Fruit fly (Drosophila melanogaster) Kc167 (cell line): ENCODE data around the gene zfh1.

Experiments used
- Myc ChIP-seq: fragments of >200 bp; optimal IDR thresholded peaks from 2 replicates; lab custom pipeline; 2017; ENCODE audit warnings: missing external identifiers
- Sin3A ChIP-seq: fragments of >200 bp; optimal IDR thresholded peaks from 2 replicates; lab custom pipeline; 2018; ENCODE audit warnings: missing external identifiers
- h ChIP-seq: fragments of >200 bp; optimal IDR thresholded peaks from 3 replicates; lab custom pipeline; 2018; ENCODE audit warnings: missing external identifiers
- insv ChIP-seq: fragments of >200 bp; optimal IDR thresholded peaks from 3 replicates; lab custom pipeline; 2018; ENCODE audit warnings: missing external identifiers
- psq ChIP-seq: fragments of >200 bp; optimal IDR thresholded peaks from 2 replicates; lab custom pipeline; 2017; ENCODE audit warnings: missing external identifiers
- ttk ChIP-seq: sonication (Bioruptor generic); optimal IDR thresholded peaks from 2 replicates; lab custom pipeline; 2017; ENCODE audit warnings: missing external identifiers

zfh1 gene

DNA sequence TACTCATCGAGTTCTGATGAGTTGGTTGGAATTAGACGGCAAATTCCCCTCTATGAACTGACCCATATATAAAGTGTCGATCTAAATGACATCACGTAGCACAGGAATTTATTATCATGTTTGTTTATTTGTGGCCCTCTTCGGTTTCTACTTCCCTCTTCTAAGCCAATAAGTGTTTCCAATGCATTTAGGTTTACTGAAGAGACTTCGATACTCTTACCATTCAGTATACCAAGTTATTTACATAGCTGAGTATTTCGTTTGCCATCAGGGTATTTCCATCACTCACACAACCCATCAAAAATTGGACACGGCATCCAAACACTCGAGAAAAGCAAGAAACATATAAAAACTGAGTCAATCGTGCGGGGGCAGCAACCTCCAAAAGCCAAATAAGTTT, 50.5 kb downstream of the zfh1 start:
- TF ChIP-seq ttk, result no peak

DNA sequence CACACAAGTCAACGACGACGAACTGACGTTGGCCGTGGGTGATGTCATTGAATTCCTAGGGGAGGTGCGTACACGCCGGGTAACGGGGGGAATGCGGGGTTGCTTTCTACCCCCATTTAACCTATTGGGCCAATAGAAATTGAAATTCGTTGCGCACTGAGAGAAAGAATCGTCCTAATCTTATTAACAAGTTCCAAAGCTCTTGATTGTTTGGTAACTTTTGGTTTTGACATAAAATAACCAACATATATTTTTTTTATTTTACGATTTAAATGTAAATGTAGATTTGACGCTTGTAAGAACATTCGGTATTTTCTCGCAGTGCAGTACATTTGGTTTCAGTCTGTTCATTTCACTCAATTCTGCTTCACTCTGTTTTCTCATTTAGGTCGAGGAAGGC, 51.5 kb downstream of the zfh1 start:
- no peak for TF ChIP-seq Sin3A (lab: Kevin White, UChicago)
- TF ChIP-seq Myc (lab: Kevin White, UChicago), result no peak
- no peak for TF ChIP-seq psq (lab: Kevin White, UChicago)
- no peak for TF ChIP-seq insv (lab: Kevin White, UChicago)
- TF ChIP-seq ttk, result no peak
- no peak for TF ChIP-seq h (lab: Kevin White, UChicago)

DNA sequence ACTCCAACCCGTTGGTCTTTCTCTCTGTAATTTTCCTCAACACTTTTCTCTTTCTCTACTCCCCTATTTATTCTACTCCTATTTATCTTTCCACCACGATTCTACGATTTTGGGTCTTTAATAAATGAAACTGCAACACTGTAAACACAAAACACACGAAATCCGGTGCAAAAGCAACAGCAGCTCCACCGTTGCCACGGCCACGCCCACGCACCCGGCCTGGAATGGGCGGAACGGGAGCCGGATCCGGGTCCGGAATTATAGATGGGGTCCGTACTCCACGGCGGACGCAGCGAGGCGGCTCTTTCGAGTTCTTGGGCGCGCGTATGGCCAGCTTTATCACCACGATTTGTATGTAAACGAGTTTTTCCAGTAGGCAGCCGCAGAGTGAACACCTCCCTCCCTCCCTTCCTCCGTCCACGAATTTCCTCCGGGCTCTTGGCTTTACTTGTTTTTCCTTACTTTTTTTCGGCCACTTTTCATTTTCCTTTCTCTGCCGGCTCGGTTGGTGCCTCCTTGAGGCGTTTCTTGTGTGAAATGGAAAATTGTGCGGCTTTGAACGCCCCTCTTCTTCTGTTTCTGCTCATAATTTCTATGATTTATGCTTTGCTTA, 55.1 kb downstream of the zfh1 start:
- TF ChIP-seq ttk (no peak), h (lab: Kevin White, UChicago) (no peak), Myc (lab: Kevin White, UChicago) (no peak), psq (lab: Kevin White, UChicago) (no peak), Sin3A (lab: Kevin White, UChicago) (no peak)

DNA sequence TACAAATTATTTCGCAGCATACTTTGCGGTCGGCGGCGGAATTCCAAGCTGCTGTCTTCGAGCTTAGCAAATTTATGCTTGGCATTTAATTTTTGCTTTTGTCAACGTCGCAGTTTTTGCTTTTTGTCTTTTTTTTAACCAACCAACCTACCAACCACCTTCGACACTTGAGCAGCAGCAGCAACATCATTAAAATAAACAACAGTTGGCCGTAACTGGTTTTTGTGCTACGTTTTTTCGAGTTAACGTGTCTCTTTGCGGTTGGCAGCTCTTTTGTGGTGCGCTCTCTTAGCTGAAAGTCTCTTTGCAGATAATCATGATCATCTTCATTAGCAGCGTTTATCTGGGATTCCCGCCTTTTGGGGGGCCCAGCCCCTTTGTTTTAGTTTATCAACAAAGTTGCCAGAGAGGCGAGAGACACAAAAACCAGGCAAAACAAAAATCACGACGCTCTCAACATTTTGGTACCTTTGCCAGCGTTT, 56.3 kb downstream of the zfh1 start:
- TF ChIP-seq Sin3A (lab: Kevin White, UChicago) (no peak), psq (lab: Kevin White, UChicago) (no peak), h (lab: Kevin White, UChicago) (no peak), ttk (no peak), Myc (lab: Kevin White, UChicago) (no peak), insv (lab: Kevin White, UChicago) (no peak)

DNA sequence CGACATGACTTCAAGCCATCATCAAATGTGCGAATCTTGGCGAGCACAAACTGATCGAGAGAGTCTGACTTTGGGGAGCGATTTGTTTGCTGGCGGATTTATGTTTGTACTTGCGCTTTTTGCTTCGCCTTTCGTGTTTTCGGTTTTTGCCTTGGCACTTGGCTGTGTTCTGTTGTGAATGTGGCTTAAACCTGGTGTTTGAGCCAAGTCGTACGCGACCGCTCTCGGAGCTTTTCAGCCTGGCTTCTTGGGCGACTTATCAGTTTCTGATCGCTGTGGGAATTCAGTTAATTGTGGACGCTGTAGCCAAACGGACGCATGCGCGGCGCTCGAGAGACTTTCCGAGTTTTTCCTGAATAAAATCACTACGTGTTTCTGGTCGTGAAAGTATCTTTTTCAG, 61.8 kb downstream of the zfh1 start, which contains the start of gene CG15544:
TSS of gene CG15544 (plus strand) at position 276 of the 400 bp plus-strand sequence.
- TF ChIP-seq ttk (no peak), Sin3A (lab: Kevin White, UChicago) (no peak), insv (lab: Kevin White, UChicago) (no peak), h (lab: Kevin White, UChicago) (no peak), psq (lab: Kevin White, UChicago) (no peak), Myc (lab: Kevin White, UChicago) (no peak)

DNA sequence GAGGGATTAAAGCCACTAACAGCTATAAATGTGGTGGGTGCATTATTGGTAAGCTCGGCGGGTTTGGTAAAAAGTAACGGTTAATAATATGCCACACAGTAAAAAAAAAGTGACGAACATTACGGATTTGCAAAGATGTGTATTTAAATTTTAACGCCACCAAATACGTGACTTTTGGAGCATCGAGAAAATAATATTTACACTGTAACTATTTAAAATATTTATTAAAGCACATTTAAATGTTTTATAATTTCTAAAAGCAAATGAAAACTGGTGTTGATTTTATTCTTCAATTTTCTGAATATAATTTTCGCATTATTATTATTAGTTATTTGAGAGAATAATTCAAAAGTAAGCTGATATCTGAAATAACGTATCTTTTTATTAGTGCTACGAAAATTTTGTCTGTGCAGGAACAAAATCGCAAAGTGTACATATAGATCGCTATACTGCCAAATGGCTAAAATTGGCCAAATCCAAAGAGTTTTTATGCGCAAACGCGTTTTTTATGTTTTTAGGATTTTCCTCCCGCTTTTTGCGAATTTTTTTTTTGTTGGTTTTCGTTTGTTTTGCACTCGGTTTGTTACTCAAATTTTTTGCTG, 62.8 kb downstream of the zfh1 start:
- TF ChIP-seq psq (lab: Kevin White, UChicago), result no peak

DNA sequence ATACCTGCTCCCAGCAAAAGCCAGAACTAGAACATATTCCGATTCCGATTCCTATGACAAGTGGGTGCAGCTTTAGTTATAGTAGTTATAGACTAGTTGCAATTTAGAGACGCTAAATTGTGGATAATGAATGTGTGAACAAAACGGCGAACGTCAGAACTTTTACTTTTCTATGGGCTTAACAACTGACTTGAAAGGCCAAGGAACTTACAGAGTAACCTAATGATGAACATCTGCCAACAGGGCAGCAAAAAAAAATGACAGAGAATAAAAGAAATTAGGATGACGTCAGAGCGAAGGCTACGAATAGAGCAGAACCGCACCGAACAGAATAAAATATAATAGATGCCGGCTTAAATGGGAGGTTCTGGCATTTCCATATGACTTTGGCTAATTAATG, 66.4 kb downstream of the zfh1 start:
- TF ChIP-seq Sin3A (lab: Kevin White, UChicago), result no peak

DNA sequence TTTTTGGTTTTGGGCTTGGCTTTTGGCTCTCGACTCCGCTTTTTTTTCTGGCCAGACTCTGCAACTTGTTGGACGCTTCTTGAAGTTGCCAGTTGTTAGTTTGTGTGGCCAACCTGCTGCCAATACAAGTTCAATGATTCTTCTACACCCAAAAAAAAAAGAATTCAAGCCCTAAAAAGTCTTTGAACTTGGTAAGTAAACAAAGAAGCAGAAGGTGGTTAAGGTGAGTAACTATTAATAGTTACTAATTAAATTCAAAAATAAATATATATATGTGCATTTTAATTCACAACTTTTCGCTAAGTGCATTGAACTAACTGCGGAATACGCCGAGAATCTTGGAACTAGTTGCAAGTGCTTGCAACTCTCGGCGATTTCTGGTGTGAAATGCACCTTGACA, 67.4 kb downstream of the zfh1 start:
- TF ChIP-seq h (lab: Kevin White, UChicago) (no peak), psq (lab: Kevin White, UChicago) (no peak), Myc (lab: Kevin White, UChicago) (no peak), Sin3A (lab: Kevin White, UChicago) (no peak), insv (lab: Kevin White, UChicago) (no peak), ttk (no peak)
